Worm (Caenorhabditis elegans) whole organism, L4 larva: ENCODE results near the gene C24D10.2.

Experiments used
- F26F4.8 ChIP-seq: fragments of 200-800 bp; sonication (Bioruptor generic); conservative IDR thresholded peaks from 2 replicates; pipeline ENCODE4 v1.3.6; 2022; ENCODE audit warnings: missing genetic modification characterization, missing compliant biosample characterization
- aha-1 ChIP-seq: fragments of 150-350 bp; peaks from one replicate; lab custom pipeline; 2014; ENCODE audit warnings: missing biosample characterization, missing genetic modification characterization
- attf-4 ChIP-seq: sonication (generic microtip); optimal IDR thresholded peaks from 3 replicates; lab custom pipeline; 2017; ENCODE audit warnings: missing biosample characterization, missing genetic modification characterization
- ces-1 ChIP-seq: fragments of 150-350 bp; sonication (generic microtip); optimal IDR thresholded peaks from 4 replicates; lab custom pipeline; 2014; ENCODE audit warnings: missing biosample characterization, missing genetic modification reagents, missing genetic modification characterization
- nhr-11 ChIP-seq: fragments of 150-350 bp; optimal IDR thresholded peaks from 2 replicates; lab custom pipeline; 2014; ENCODE audit warnings: missing biosample characterization, missing genetic modification characterization
- nhr-6 ChIP-seq: fragments of 150-350 bp; optimal IDR thresholded peaks from 2 replicates; lab custom pipeline; 2014; ENCODE audit warnings: missing biosample characterization, missing genetic modification characterization
- pha-4 ChIP-seq, 2 experiments: fragments of 150-350 bp in 1 of 2; fragments of 200-800 bp in 1 of 2; sonication (Bioruptor generic) in 1 of 2; IDR thresholded peaks in 1 of 2; optimal IDR thresholded peaks in 1 of 2; 2 replicates each; pipeline versions ENCODE4 v1.3.6 to Lab custom; 2014 to 2022; ENCODE audit warnings: missing genetic modification characterization in 2 of 2, missing genetic modification reagents in 2 of 2, missing biosample characterization in 1 of 2, missing compliant biosample characterization in 1 of 2
- unc-130 ChIP-seq: sonication (generic microtip); optimal IDR thresholded peaks from 2 replicates; lab custom pipeline; 2016; ENCODE audit warnings: missing genetic modification reagents, missing genetic modification characterization, missing compliant biosample characterization
- unc-62 ChIP-seq, 3 experiments: fragments of 150-350 bp in 1 of 3; sonication (generic microtip); optimal IDR thresholded peaks in 2 of 3; peaks in 1 of 3; 1 replicate in 1 of 3; 2 replicates in 2 of 3; lab custom pipeline; 2014 to 2017; ENCODE audit warnings: missing biosample characterization in 3 of 3, missing genetic modification characterization in 3 of 3, missing genetic modification reagents in 3 of 3, missing genotype in 1 of 3

DNA sequence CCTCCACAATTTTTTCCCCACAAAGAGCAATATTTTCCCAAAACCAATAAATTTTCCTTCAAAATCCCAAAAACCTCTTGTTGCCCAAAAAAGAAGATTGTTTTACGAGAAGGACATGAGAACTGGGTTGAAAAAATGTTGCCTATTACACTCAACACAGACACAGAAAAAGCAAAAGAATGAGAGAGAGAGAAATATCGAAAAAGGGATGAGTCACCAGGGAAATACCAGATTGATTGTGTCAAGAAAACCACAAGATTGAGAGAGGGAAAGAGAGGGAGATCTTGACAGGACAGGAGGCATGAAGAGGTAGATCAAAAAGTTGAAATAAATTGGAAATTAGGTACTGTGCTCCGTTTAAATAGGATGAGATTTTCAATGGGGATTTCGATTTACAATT is 28.3 kb upstream of the C24D10.2 start:
- TF ChIP-seq unc-130 (GFP tag; lab: Kevin White, UChicago) = no peak
- no peak for TF ChIP-seq pha-4 (GFP tag; IDR thresholded peaks at IDR 0.05; lab: Robert Waterston, UW)
- TF ChIP-seq pha-4 (tag; optimal IDR thresholded peaks at IDR 0.05; lab: Kevin White, UChicago) = no peak
- TF ChIP-seq aha-1 (tag; lab: Kevin White, UChicago) = no peak
- no peak for TF ChIP-seq nhr-11 (tag; lab: Kevin White, UChicago)
- TF ChIP-seq unc-62 (GFP tag; optimal IDR thresholded peaks at IDR 0.05 in 1 of 2; lab: Kevin White, UChicago) = peak in 1 of 2 experiments; percentile 87
- TF ChIP-seq unc-62 (tag; optimal IDR thresholded peaks at IDR 0.05; lab: Kevin White, UChicago) = no peak
- peak; percentile 31 for TF ChIP-seq nhr-6 (tag; lab: Kevin White, UChicago)
- no peak for TF ChIP-seq attf-4 (tag; lab: Kevin White, UChicago)
- no peak for TF ChIP-seq ces-1 (GFP tag; lab: Kevin White, UChicago)
- no peak for TF ChIP-seq F26F4.8 (GFP tag; lab: Robert Waterston, UW)
